Fruit fly (Drosophila melanogaster) whole organism, wandering third instar larva: Measurements from ENCODE around the gene Prosalpha6.

Experiments used
- Abd-B ChIP-seq: fragments of >200 bp; optimal IDR thresholded peaks from 2 replicates; lab custom pipeline; 2017; ENCODE audit warnings: missing biosample characterization, missing genetic modification characterization
- CG9705 ChIP-seq: fragments of 200-800 bp; sonication (Bioruptor generic); optimal IDR thresholded peaks from 2 replicates; lab custom pipeline; 2018; ENCODE audit warnings: missing biosample characterization, mild to moderate bottlenecking, missing genetic modification characterization
- CrebA ChIP-seq: fragments of 200-800 bp; sonication (Bioruptor generic); optimal IDR thresholded peaks from 2 replicates; lab custom pipeline; 2016; ENCODE audit warnings: missing biosample characterization, mild to moderate bottlenecking, missing genetic modification characterization, borderline replicate concordance
- Dfd ChIP-seq: fragments of >200 bp; optimal IDR thresholded peaks from 2 replicates; lab custom pipeline; 2017; ENCODE audit warnings: missing biosample characterization, missing genetic modification characterization
- GATAd ChIP-seq: sonication (Bioruptor generic); optimal IDR thresholded peaks from 2 replicates; lab custom pipeline; 2016; ENCODE audit warnings: missing biosample characterization, missing genetic modification characterization
- Hnf4 ChIP-seq: fragments of 200-800 bp; sonication (Bioruptor generic); optimal IDR thresholded peaks from 2 replicates; lab custom pipeline; 2016; ENCODE audit warnings: missing biosample characterization, mild to moderate bottlenecking, missing genetic modification characterization
- Hr78 ChIP-seq: fragments of >200 bp; optimal IDR thresholded peaks from 2 replicates; lab custom pipeline; 2017; ENCODE audit warnings: missing biosample characterization, missing genetic modification characterization
- Hr83 ChIP-seq: fragments of 200-300 bp; sonication (Bioruptor generic); optimal IDR thresholded peaks from 2 replicates; lab custom pipeline; 2016; ENCODE audit warnings: missing biosample characterization, mild to moderate bottlenecking, missing genetic modification characterization, moderate library complexity; ENCODE audit not compliant: poor library complexity, severe bottlenecking
- Jra ChIP-seq: sonication (Bioruptor generic); optimal IDR thresholded peaks from 2 replicates; lab custom pipeline; 2016; ENCODE audit warnings: missing biosample characterization, missing genetic modification characterization
- Mio ChIP-seq: sonication (Bioruptor generic); optimal IDR thresholded peaks from 2 replicates; lab custom pipeline; 2016; ENCODE audit warnings: missing biosample characterization, missing genetic modification characterization
- Myc ChIP-seq: fragments of >200 bp; optimal IDR thresholded peaks from 2 replicates; lab custom pipeline; 2017
- N ChIP-seq: fragments of >200 bp; optimal IDR thresholded peaks from 2 replicates; lab custom pipeline; 2018; ENCODE audit warnings: missing biosample characterization, missing external identifiers, missing genetic modification characterization
- Rel ChIP-seq, 2 experiments: fragments of 200-800 bp; sonication (Bioruptor generic) in 1 of 2; optimal IDR thresholded peaks; 2 replicates in 1 of 2; 3 replicates in 1 of 2; lab custom pipeline; 2016 to 2019; ENCODE audit warnings: mild to moderate bottlenecking in 2 of 2, missing biosample characterization in 2 of 2, missing genetic modification characterization in 2 of 2, moderate library complexity in 1 of 2
- Sp1 ChIP-seq: fragments of 200-800 bp; sonication (Bioruptor generic); optimal IDR thresholded peaks from 3 replicates; lab custom pipeline; 2019; ENCODE audit warnings: missing biosample characterization, mild to moderate bottlenecking, missing genetic modification characterization, moderate library complexity
- Vsx2 ChIP-seq: fragments of 200-300, 225-300 bp; sonication (Bioruptor generic); optimal IDR thresholded peaks from 2 replicates; lab custom pipeline; 2018; ENCODE audit warnings: missing biosample characterization, missing genetic modification characterization; ENCODE audit not compliant: partially characterized antibody
- br ChIP-seq: fragments of 200-800 bp; sonication (Bioruptor generic); optimal IDR thresholded peaks from 2 replicates; lab custom pipeline; 2016; ENCODE audit warnings: missing biosample characterization, missing genetic modification characterization
- brk ChIP-seq: fragments of 200-800 bp; sonication (Bioruptor generic); optimal IDR thresholded peaks from 2 replicates; lab custom pipeline; 2016; ENCODE audit warnings: missing biosample characterization, mild to moderate bottlenecking, missing genetic modification characterization
- dl ChIP-seq, 2 experiments: fragments of 175-275, 200-275 bp in 1 of 2; fragments of 200-275 bp in 1 of 2; sonication (Bioruptor generic); optimal IDR thresholded peaks; lab custom pipeline; 2018; ENCODE audit warnings: mild to moderate bottlenecking in 2 of 2, missing biosample characterization in 2 of 2, missing genetic modification characterization in 2 of 2, moderate library complexity in 2 of 2; ENCODE audit not compliant: partially characterized antibody in 2 of 2, insufficient read depth in 1 of 2
- dmrt93B ChIP-seq: fragments of 200-800 bp; sonication (Bioruptor generic); optimal IDR thresholded peaks from 2 replicates; lab custom pipeline; 2018; ENCODE audit warnings: missing biosample characterization, mild to moderate bottlenecking, missing genetic modification characterization
- dsf ChIP-seq: sonication (Bioruptor generic); optimal IDR thresholded peaks from 2 replicates; lab custom pipeline; 2016; ENCODE audit warnings: missing biosample characterization, missing genetic modification characterization, borderline replicate concordance
- ey ChIP-seq: fragments of 200-800 bp; sonication (Bioruptor generic); optimal IDR thresholded peaks from 2 replicates; lab custom pipeline; 2016; ENCODE audit warnings: missing biosample characterization, missing genetic modification characterization
- foxo ChIP-seq, 2 experiments: fragments of 200-800 bp; sonication (Bioruptor generic); optimal IDR thresholded peaks; 2 replicates in 1 of 2; 3 replicates in 1 of 2; lab custom pipeline; 2016 to 2017; ENCODE audit warnings: missing biosample characterization in 2 of 2, missing genetic modification characterization in 2 of 2
- h ChIP-seq: fragments of 200-800 bp; sonication (Bioruptor generic); optimal IDR thresholded peaks from 3 replicates; lab custom pipeline; 2016; ENCODE audit warnings: missing biosample characterization, mild to moderate bottlenecking, missing genetic modification characterization
- jim ChIP-seq: fragments of 175-275, 200-325 bp; sonication (Bioruptor generic); optimal IDR thresholded peaks from 2 replicates; lab custom pipeline; 2016; ENCODE audit warnings: missing biosample characterization, mild to moderate bottlenecking, missing genetic modification characterization
- psq ChIP-seq: fragments of 200-800 bp; sonication (Bioruptor generic); optimal IDR thresholded peaks from 3 replicates; lab custom pipeline; 2017; ENCODE audit warnings: missing biosample characterization, mild to moderate bottlenecking, missing genetic modification characterization, moderate library complexity
- rgr ChIP-seq: fragments of 200-800 bp; sonication (Bioruptor generic); optimal IDR thresholded peaks from 3 replicates; lab custom pipeline; 2016; ENCODE audit warnings: missing biosample characterization, mild to moderate bottlenecking, missing genetic modification characterization
- sage ChIP-seq: fragments of 200-800 bp; sonication (Bioruptor generic); optimal IDR thresholded peaks from 2 replicates; lab custom pipeline; 2016; ENCODE audit warnings: missing biosample characterization, mild to moderate bottlenecking, missing genetic modification characterization
- sv ChIP-seq: fragments of 200-800 bp; sonication (Bioruptor generic); optimal IDR thresholded peaks from 3 replicates; lab custom pipeline; 2016; ENCODE audit warnings: missing biosample characterization, missing genetic modification characterization
- usp ChIP-seq: fragments of >200 bp; optimal IDR thresholded peaks from 2 replicates; lab custom pipeline; 2017; ENCODE audit warnings: missing biosample characterization, missing genetic modification characterization
- woc ChIP-seq: sonication (Bioruptor generic); optimal IDR thresholded peaks from 2 replicates; lab custom pipeline; 2016; ENCODE audit warnings: missing biosample characterization, mild to moderate bottlenecking, missing genetic modification characterization

The Prosalpha6 gene

dm6 chr2L:10232152-10232816 lies 11.1 kb downstream of the Prosalpha6 start, which contains the start of gene eEF1delta:
eEF1delta (plus strand) TSS chr2L:10232507.
- TF ChIP-seq Hr78, result no peak
- TF ChIP-seq rgr (GFP tag; lab: Kevin White, UChicago), result no peak
- no peak for TF ChIP-seq usp (GFP tag; lab: Kevin White, UChicago)
- peak; percentile 57 for TF ChIP-seq woc (GFP tag; lab: Kevin White, UChicago)
- TF ChIP-seq brk, result no peak
- no peak for TF ChIP-seq dmrt93B (GFP tag; lab: Kevin White, UChicago)
- TF ChIP-seq Mio, result no peak

- no peak for TF ChIP-seq GATAd
- TF ChIP-seq Mio, result no peak
- TF ChIP-seq Hr83 (GFP tag; lab: Kevin White, UChicago), result no peak
- no peak for TF ChIP-seq dmrt93B (GFP tag; lab: Kevin White, UChicago)
- no peak for TF ChIP-seq Vsx2 (GFP tag; lab: Kevin White, UChicago)
- no peak for TF ChIP-seq jim (GFP tag; lab: Kevin White, UChicago)
- TF ChIP-seq N (GFP tag; lab: Kevin White, UChicago), result no peak
- no peak for TF ChIP-seq foxo (GFP tag; optimal IDR thresholded peaks at IDR 0.05; lab: Kevin White, UChicago)
- TF ChIP-seq ey (GFP tag; lab: Kevin White, UChicago), result no peak
- TF ChIP-seq Jra (GFP tag; lab: Kevin White, UChicago), result no peak
- TF ChIP-seq Sp1 (GFP tag; lab: Kevin White, UChicago), result no peak
- no peak for TF ChIP-seq dl (GFP tag; optimal IDR thresholded peaks at IDR 0.05; lab: Kevin White, UChicago; ENCODE audit: insufficient read depth in 1 of 2, partially characterized antibody in 2 of 2)
- no peak for TF ChIP-seq CG9705 (GFP tag; lab: Kevin White, UChicago)
- no peak for TF ChIP-seq Abd-B
- no peak for TF ChIP-seq CrebA
- TF ChIP-seq woc (GFP tag; lab: Kevin White, UChicago), result no peak
- no peak for TF ChIP-seq dsf (GFP tag; lab: Kevin White, UChicago)
- TF ChIP-seq usp (GFP tag; lab: Kevin White, UChicago), result no peak
Measured at dm6 chr2L:10232827-10233226, 11.7 kb downstream of the Prosalpha6 start.

dm6 chr2L:10237725-10238446 lies 16.7 kb downstream of the Prosalpha6 start, which contains the start of gene mthl15:
mthl15 (minus strand) TSS chr2L:10238317.
- TF ChIP-seq sv (GFP tag; lab: Kevin White, UChicago) (no peak), psq (GFP tag; lab: Kevin White, UChicago) (no peak), br (no peak), Myc (lab: Kevin White, UChicago) (no peak), usp (GFP tag; lab: Kevin White, UChicago) (no peak), Jra (GFP tag; lab: Kevin White, UChicago) (no peak), sage (GFP tag; lab: Kevin White, UChicago) (no peak), jim (GFP tag; lab: Kevin White, UChicago) (no peak), woc (GFP tag; lab: Kevin White, UChicago) (no peak), CrebA (no peak), h (GFP tag; lab: Kevin White, UChicago) (no peak), Hnf4 (no peak), Mio (no peak), Dfd (GFP tag; lab: Kevin White, UChicago) (no peak), dmrt93B (GFP tag; lab: Kevin White, UChicago) (no peak), Vsx2 (GFP tag; lab: Kevin White, UChicago) (no peak)

dm6 chr2L:10238726-10239652 lies 17.8 kb downstream of the Prosalpha6 start, which contains the start of gene me31B:
me31B (plus strand) TSS chr2L:10239341.
- TF ChIP-seq Abd-B (no peak), Hnf4 (peak; percentile 1), woc (GFP tag; lab: Kevin White, UChicago) (peak; percentile 76), Dfd (GFP tag; lab: Kevin White, UChicago) (no peak), Rel (GFP tag; optimal IDR thresholded peaks at IDR 0.05; lab: Kevin White, UChicago) (no peak), Rel (tag; optimal IDR thresholded peaks at IDR 0.05; lab: Kevin White, UChicago) (no peak), CG9705 (GFP tag; lab: Kevin White, UChicago) (no peak), N (GFP tag; lab: Kevin White, UChicago) (no peak), Mio (no peak)
